Fruit fly (Drosophila melanogaster) Kc167 (cell line): Measurements from ENCODE around the gene Kal1.

Experiments used
- Myc ChIP-seq: fragments of >200 bp; optimal IDR thresholded peaks from 2 replicates; lab custom pipeline; 2017; ENCODE audit warnings: missing external identifiers
- Sin3A ChIP-seq: fragments of >200 bp; optimal IDR thresholded peaks from 2 replicates; lab custom pipeline; 2018; ENCODE audit warnings: missing external identifiers
- h ChIP-seq: fragments of >200 bp; optimal IDR thresholded peaks from 3 replicates; lab custom pipeline; 2018; ENCODE audit warnings: missing external identifiers
- insv ChIP-seq: fragments of >200 bp; optimal IDR thresholded peaks from 3 replicates; lab custom pipeline; 2018; ENCODE audit warnings: missing external identifiers
- psq ChIP-seq: fragments of >200 bp; optimal IDR thresholded peaks from 2 replicates; lab custom pipeline; 2017; ENCODE audit warnings: missing external identifiers
- ttk ChIP-seq: sonication (Bioruptor generic); optimal IDR thresholded peaks from 2 replicates; lab custom pipeline; 2017; ENCODE audit warnings: missing external identifiers

The Kal1 gene

dm6 chr3R:24163556-24164022 is 22.4 kb downstream of the Kal1 start, which contains the start of gene Apc2:
Apc2 (plus strand) TSS chr3R:24163966.
- TF ChIP-seq h (lab: Kevin White, UChicago) (no peak), Sin3A (lab: Kevin White, UChicago) (no peak), Myc (lab: Kevin White, UChicago) (no peak), ttk (lab: Kevin White, UChicago) (no peak), insv (lab: Kevin White, UChicago) (no peak), psq (lab: Kevin White, UChicago) (no peak)

dm6 chr3R:24169362-24169761 is 28.2 kb downstream of the Kal1 start, which contains the start of gene CG5510:
CG5510 (minus strand) TSS chr3R:24169562.
- no peak for TF ChIP-seq h (lab: Kevin White, UChicago)
- no peak for TF ChIP-seq psq (lab: Kevin White, UChicago)
- no peak for TF ChIP-seq insv (lab: Kevin White, UChicago)
- no peak for TF ChIP-seq ttk (lab: Kevin White, UChicago)
- TF ChIP-seq Sin3A (lab: Kevin White, UChicago), result no peak
- no peak for TF ChIP-seq Myc (lab: Kevin White, UChicago)

dm6 chr3R:24172379-24172778 is 31.2 kb downstream of the Kal1 start, which contains the start of gene CG13606:
CG13606 (plus strand) TSS chr3R:24172628.
- no peak for TF ChIP-seq insv (lab: Kevin White, UChicago)
- no peak for TF ChIP-seq ttk (lab: Kevin White, UChicago)
- TF ChIP-seq Myc (lab: Kevin White, UChicago), result no peak
- no peak for TF ChIP-seq h (lab: Kevin White, UChicago)
- TF ChIP-seq Sin3A (lab: Kevin White, UChicago), result no peak
- TF ChIP-seq psq (lab: Kevin White, UChicago), result no peak

dm6 chr3R:24186188-24186587 is 45.0 kb downstream of the Kal1 start, which contains the start of gene mora:
mora (plus strand) TSS chr3R:24186359.
- TF ChIP-seq Myc (lab: Kevin White, UChicago) (no peak), insv (lab: Kevin White, UChicago) (no peak), ttk (lab: Kevin White, UChicago) (no peak), Sin3A (lab: Kevin White, UChicago) (no peak), psq (lab: Kevin White, UChicago) (no peak), h (lab: Kevin White, UChicago) (no peak)

- TF ChIP-seq psq (lab: Kevin White, UChicago) (no peak), ttk (lab: Kevin White, UChicago) (no peak), Sin3A (lab: Kevin White, UChicago) (no peak), Myc (lab: Kevin White, UChicago) (no peak), h (lab: Kevin White, UChicago) (no peak), insv (lab: Kevin White, UChicago) (no peak)
Measured at dm6 chr3R:24188619-24189018, 47.4 kb downstream of the Kal1 start, which contains the start of gene CG5515. CG5515 (minus strand) TSS chr3R:24188896.

dm6 chr3R:24193373-24193879 is 52.2 kb downstream of the Kal1 start, which contains the start of the genes SMC6 and CG6204:
SMC6 (minus strand) TSS chr3R:24193423.
CG6204 (plus strand) TSS chr3R:24193832.
- no peak for TF ChIP-seq psq (lab: Kevin White, UChicago)
- no peak for TF ChIP-seq h (lab: Kevin White, UChicago)
- no peak for TF ChIP-seq ttk (lab: Kevin White, UChicago)
- TF ChIP-seq insv (lab: Kevin White, UChicago), result no peak
- no peak for TF ChIP-seq Sin3A (lab: Kevin White, UChicago)
- no peak for TF ChIP-seq Myc (lab: Kevin White, UChicago)
